Worm (Caenorhabditis elegans): Measurements from ENCODE around the gene cutl-22.

Gene cutl-22

ce11 chrV:1112180-1112579 is 29.4 kb upstream of the cutl-22 start:
- TF ChIP-seq ama-1 (optimal IDR thresholded peaks at IDR 0.05) (no peak), attf-4 (tag; optimal IDR thresholded peaks at IDR 0.05) (no peak), gei-8 (GFP tag; optimal IDR thresholded peaks at IDR 0.05) (no peak), zfp-3 (GFP tag; conservative IDR thresholded peaks at IDR 0.05) (no peak), lin-15B (tag; optimal IDR thresholded peaks at IDR 0.05) (no peak), ceh-44 (GFP tag; IDR thresholded peaks at IDR 0.05) (no peak), daf-8 (GFP tag; IDR thresholded peaks at IDR 0.05) (no peak), fos-1 (tag; optimal IDR thresholded peaks at IDR 0.05) (no peak), dve-1 (tag; optimal IDR thresholded peaks at IDR 0.05; ENCODE audit: insufficient read depth) (no peak), D1046.2 (GFP tag; IDR thresholded peaks at IDR 0.05) (no peak), ZK546.5 (tag; optimal IDR thresholded peaks at IDR 0.05) (no peak), spr-1 (tag; optimal IDR thresholded peaks at IDR 0.05) (no peak), zip-2 (tag; optimal IDR thresholded peaks at IDR 0.05) (no peak), snpc-4 (tag; optimal IDR thresholded peaks at IDR 0.05) (no peak)

ce11 chrV:1112658-1113057 is 28.9 kb upstream of the cutl-22 start, which contains the start of gene Y50D4B.1:
TSS of gene Y50D4B.1 (plus strand) at chrV:1112958.
- TF ChIP-seq nhr-10 (tag; optimal IDR thresholded peaks at IDR 0.05) (no peak), tra-1 (GFP tag; IDR thresholded peaks at IDR 0.05) (no peak), mes-2 (tag; optimal IDR thresholded peaks at IDR 0.05; ENCODE audit: poor library complexity, severe bottlenecking) (no peak), hlh-30 (tag; optimal IDR thresholded peaks at IDR 0.05; ENCODE audit: insufficient read depth) (no peak), spr-3 (GFP tag; optimal IDR thresholded peaks at IDR 0.05) (no peak), unc-62 (GFP tag; optimal IDR thresholded peaks at IDR 0.05 in 1 of 2) (no peak), unc-62 (tag; optimal IDR thresholded peaks at IDR 0.05) (no peak), unc-39 (tag; optimal IDR thresholded peaks at IDR 0.05) (no peak), lin-15B (tag; optimal IDR thresholded peaks at IDR 0.05) (no peak)

- TF ChIP-seq attf-4 (tag; optimal IDR thresholded peaks at IDR 0.05): no peak
- TF ChIP-seq lin-38 (GFP tag; IDR thresholded peaks at IDR 0.05): no peak
- TF ChIP-seq F44E2.7 (GFP tag; IDR thresholded peaks at IDR 0.05): no peak
- TF ChIP-seq Y75B8A.6 (GFP tag; IDR thresholded peaks at IDR 0.05): no peak
- TF ChIP-seq aha-1 (tag): no peak
- no peak for TF ChIP-seq F26F4.8 (GFP tag; conservative IDR thresholded peaks at IDR 0.05)
- no peak for TF ChIP-seq ceh-20 (GFP tag; IDR thresholded peaks at IDR 0.05)
- no peak for TF ChIP-seq unc-39 (tag; optimal IDR thresholded peaks at IDR 0.05)
- TF ChIP-seq hlh-30 (tag; optimal IDR thresholded peaks at IDR 0.05; ENCODE audit: insufficient read depth): no peak
- no peak for TF ChIP-seq daf-12 (tag; optimal IDR thresholded peaks at IDR 0.05)
- TF ChIP-seq ces-1 (GFP tag; optimal IDR thresholded peaks at IDR 0.05): no peak
- no peak for TF ChIP-seq zag-1 (tag; optimal IDR thresholded peaks at IDR 0.05)
- TF ChIP-seq nhr-25 (tag; optimal IDR thresholded peaks at IDR 0.05; ENCODE audit: borderline replicate concordance, insufficient read depth): no peak
- TF ChIP-seq aly-2 (tag; optimal IDR thresholded peaks at IDR 0.05): no peak
- no peak for TF ChIP-seq mxl-2 (GFP tag; conservative IDR thresholded peaks at IDR 0.05)
- no peak for TF ChIP-seq lir-3 (tag; optimal IDR thresholded peaks at IDR 0.05)
- no peak for TF ChIP-seq T26A8.4 (GFP tag; IDR thresholded peaks at IDR 0.05)
Measured at ce11 chrV:1120101-1120500, 21.4 kb upstream of the cutl-22 start.

ce11 chrV:1131880-1132623 is 9.5 kb upstream of the cutl-22 start, which contains the start of gene W07B8.4:
TSS of gene W07B8.4 (minus strand) at chrV:1131930.
- TF ChIP-seq zfp-3 (GFP tag; conservative IDR thresholded peaks at IDR 0.05) (peak; percentile 62; the same call in 1 of the 2 replicates), attf-4 (tag; optimal IDR thresholded peaks at IDR 0.05) (no peak), mep-1 (tag; optimal IDR thresholded peaks at IDR 0.05) (no peak), Y48G9A.11 (GFP tag; IDR thresholded peaks at IDR 0.05) (peak; percentile 31; the same call in 1 of the 2 replicates), aha-1 (tag) (peak; percentile 38), dmd-9 (GFP tag; IDR thresholded peaks at IDR 0.05) (no peak), pha-4 (GFP tag; IDR thresholded peaks at IDR 0.05) (0 out of 2 replicates have a peak, but pooled peaks have one; percentile 52), pha-4 (tag; optimal IDR thresholded peaks at IDR 0.05) (no peak), hlh-30 (tag; optimal IDR thresholded peaks at IDR 0.05; ENCODE audit: insufficient read depth) (no peak), nhr-102 (tag; optimal IDR thresholded peaks at IDR 0.05) (peak; percentile 3), unc-62 (GFP tag; optimal IDR thresholded peaks at IDR 0.05 in 1 of 2) (peak in 1 of 2 experiments; percentile 39), unc-62 (tag; optimal IDR thresholded peaks at IDR 0.05) (no peak), lin-38 (GFP tag; IDR thresholded peaks at IDR 0.05) (peak; percentile 41), set-16 (GFP tag; IDR thresholded peaks at IDR 0.05) (peak; percentile 82), saeg-2 (GFP tag; IDR thresholded peaks at IDR 0.05) (no peak), D1046.2 (GFP tag; IDR thresholded peaks at IDR 0.05) (0 out of 2 replicates have a peak, but pooled peaks have one; percentile 46), vab-7 (GFP tag; IDR thresholded peaks at IDR 0.05) (no peak), tra-1 (GFP tag; IDR thresholded peaks at IDR 0.05) (no peak)
